Worm (Caenorhabditis elegans) whole organism, young adult: ENCODE measurements around the gene F40E10.5.

ENCODE experiments used
- B0035.1 ChIP-seq: sonication (generic microtip); optimal IDR thresholded peaks from 2 replicates; lab custom pipeline; 2016; ENCODE audit warnings: missing genetic modification characterization, mild to moderate bottlenecking, missing compliant biosample characterization, missing genotype, missing genetic modification reagents
- B0261.1 ChIP-seq: sonication (generic microtip); optimal IDR thresholded peaks from 2 replicates; lab custom pipeline; 2016; ENCODE audit warnings: mild to moderate bottlenecking, missing genetic modification characterization, moderate library complexity, missing compliant biosample characterization
- B0336.3 ChIP-seq: fragments of 200-800 bp; sonication (Bioruptor generic); IDR thresholded peaks from 2 replicates; pipeline ENCODE4 v1.3.6; 2022; ENCODE audit warnings: missing genetic modification characterization, missing compliant biosample characterization
- D2030.7 ChIP-seq: fragments of 200-800 bp; sonication (Bioruptor generic); IDR thresholded peaks from 2 replicates; pipeline ENCODE4 v1.3.6; 2022; ENCODE audit warnings: missing genetic modification reagents, missing genetic modification characterization, missing compliant biosample characterization
- F10E7.11 ChIP-seq: sonication (generic microtip); optimal IDR thresholded peaks from 2 replicates; lab custom pipeline; 2017; ENCODE audit warnings: mild to moderate bottlenecking, missing genetic modification characterization, moderate library complexity, missing compliant biosample characterization
- F33H1.4 ChIP-seq: fragments of 200-800 bp; sonication (Bioruptor generic); IDR thresholded peaks from 2 replicates; pipeline ENCODE4 v1.3.6; 2022; ENCODE audit warnings: missing genetic modification reagents, missing genetic modification characterization, missing compliant biosample characterization
- F57C9.4 ChIP-seq: sonication (generic microtip); optimal IDR thresholded peaks from 2 replicates; lab custom pipeline; 2017; ENCODE audit warnings: mild to moderate bottlenecking, missing genetic modification characterization, missing compliant biosample characterization
- Y56A3A.18 ChIP-seq: fragments of 200-800 bp; sonication (Bioruptor generic); IDR thresholded peaks from 2 replicates; pipeline ENCODE4 v1.3.6; 2022; ENCODE audit warnings: missing genetic modification reagents, missing genetic modification characterization, missing compliant biosample characterization
- Y67H2A.10 ChIP-seq: fragments of 200-800 bp; sonication (Bioruptor generic); conservative IDR thresholded peaks from 2 replicates; pipeline ENCODE4 v1.3.6; 2022; ENCODE audit warnings: missing genetic modification reagents, missing genetic modification characterization, missing compliant biosample characterization
- aptf-2 ChIP-seq: fragments of 200-800 bp; sonication (Bioruptor generic); conservative IDR thresholded peaks from 2 replicates; pipeline ENCODE4 v1.3.6; 2022; ENCODE audit warnings: missing genetic modification reagents, missing genetic modification characterization, missing compliant biosample characterization
- atf-7 ChIP-seq: sonication (generic microtip); optimal IDR thresholded peaks from 2 replicates; lab custom pipeline; 2017; ENCODE audit warnings: mild to moderate bottlenecking, missing genetic modification characterization, missing compliant biosample characterization
- athp-1 ChIP-seq: sonication (generic microtip); optimal IDR thresholded peaks from 2 replicates; lab custom pipeline; 2017; ENCODE audit warnings: mild to moderate bottlenecking, missing genetic modification characterization, missing compliant biosample characterization
- attf-6 ChIP-seq: fragments of 200-800 bp; sonication (Bioruptor generic); IDR thresholded peaks from 2 replicates; pipeline ENCODE4 v1.3.6; 2022; ENCODE audit warnings: missing genetic modification reagents, missing genetic modification characterization, missing compliant biosample characterization
- bed-2 ChIP-seq: fragments of 200-800 bp; sonication (Bioruptor generic); IDR thresholded peaks from 2 replicates; pipeline ENCODE4 v1.3.6; 2022; ENCODE audit warnings: missing genetic modification reagents, missing genetic modification characterization, missing compliant biosample characterization
- ccch-3 ChIP-seq: fragments of 200-800 bp; sonication (Bioruptor generic); optimal IDR thresholded peaks from 2 replicates; lab custom pipeline; 2018; ENCODE audit warnings: mild to moderate bottlenecking, missing genetic modification characterization, missing compliant biosample characterization
- ceh-40 ChIP-seq: fragments of 200-800 bp; sonication (Bioruptor generic); IDR thresholded peaks from 2 replicates; pipeline ENCODE4 v1.3.6; 2022; ENCODE audit warnings: missing genetic modification characterization, missing compliant biosample characterization
- ceh-91 ChIP-seq: fragments of 200-800 bp; sonication (Bioruptor generic); IDR thresholded peaks from 2 replicates; pipeline ENCODE4 v1.3.6; 2022; ENCODE audit warnings: missing genetic modification reagents, missing genetic modification characterization, missing compliant biosample characterization
- chd-7 ChIP-seq: sonication (generic microtip); optimal IDR thresholded peaks from 2 replicates; lab custom pipeline; 2016; ENCODE audit warnings: mild to moderate bottlenecking, missing genetic modification characterization, moderate library complexity, missing compliant biosample characterization
- dpff-1 ChIP-seq: sonication (generic microtip); optimal IDR thresholded peaks from 2 replicates; lab custom pipeline; 2017; ENCODE audit warnings: mild to moderate bottlenecking, missing genetic modification characterization, missing compliant biosample characterization
- efl-1 ChIP-seq: fragments of 150-350 bp; optimal IDR thresholded peaks from 2 replicates; lab custom pipeline; 2014; ENCODE audit warnings: missing biosample characterization, missing genetic modification reagents, missing genetic modification characterization
- egl-44 ChIP-seq: fragments of 200-800 bp; sonication (Bioruptor generic); IDR thresholded peaks from 2 replicates; pipeline ENCODE4 v1.3.6; 2022; ENCODE audit warnings: missing genetic modification reagents, missing genetic modification characterization, missing compliant biosample characterization
- egrh-3 ChIP-seq: fragments of 200-800 bp; sonication (Bioruptor generic); IDR thresholded peaks from 2 replicates; pipeline ENCODE4 v1.3.6; 2022; ENCODE audit warnings: missing genetic modification reagents, missing genetic modification characterization, missing compliant biosample characterization
- hlh-12 ChIP-seq: sonication (generic microtip); optimal IDR thresholded peaks from 2 replicates; lab custom pipeline; 2016; ENCODE audit warnings: missing genetic modification characterization, missing compliant biosample characterization
- hlh-26 ChIP-seq: fragments of 200-800 bp; sonication (Bioruptor generic); conservative IDR thresholded peaks from 2 replicates; pipeline ENCODE4 v1.3.6; 2022; ENCODE audit warnings: missing genetic modification reagents, missing genetic modification characterization, missing compliant biosample characterization
- hsf-1 ChIP-seq: fragments of 200-800 bp; sonication (Bioruptor generic); IDR thresholded peaks from 2 replicates; pipeline ENCODE4 v1.3.6; 2022; ENCODE audit warnings: missing genetic modification reagents, missing genetic modification characterization, missing compliant biosample characterization
- lag-1 ChIP-seq: fragments of 200-800 bp; sonication (Bioruptor generic); IDR thresholded peaks from 2 replicates; pipeline ENCODE4 v1.3.6; 2022; ENCODE audit warnings: missing genetic modification reagents, missing genetic modification characterization, missing compliant biosample characterization
- madf-6 ChIP-seq: fragments of 200-800 bp; sonication (Bioruptor generic); IDR thresholded peaks from 2 replicates; pipeline ENCODE4 v1.3.6; 2022; ENCODE audit warnings: missing genetic modification reagents, missing genetic modification characterization, missing compliant biosample characterization
- madf-8 ChIP-seq: fragments of 200-800 bp; sonication (Bioruptor generic); conservative IDR thresholded peaks from 2 replicates; pipeline ENCODE4 v1.3.6; 2022; ENCODE audit warnings: missing genetic modification reagents, missing genetic modification characterization, missing compliant biosample characterization
- mcd-1 ChIP-seq: fragments of 200-800 bp; sonication (Bioruptor generic); IDR thresholded peaks from 2 replicates; pipeline ENCODE4 v1.3.6; 2022; ENCODE audit warnings: missing genetic modification reagents, missing genetic modification characterization, missing compliant biosample characterization
- nfya-1 ChIP-seq: sonication (generic microtip); optimal IDR thresholded peaks from 2 replicates; lab custom pipeline; 2017; ENCODE audit warnings: antibody characterized with exemption, missing compliant biosample characterization, missing genetic modification characterization, borderline replicate concordance; ENCODE audit not compliant: insufficient read depth
- nhr-179 ChIP-seq: sonication (generic microtip); optimal IDR thresholded peaks from 2 replicates; lab custom pipeline; 2016; ENCODE audit warnings: mild to moderate bottlenecking, missing genetic modification characterization, missing compliant biosample characterization
- snpc-1.1 ChIP-seq: sonication (generic microtip); optimal IDR thresholded peaks from 2 replicates; lab custom pipeline; 2017; ENCODE audit warnings: missing genetic modification characterization, mild to moderate bottlenecking, missing compliant biosample characterization, antibody characterized with exemption, moderate library complexity, missing genotype, missing genetic modification reagents; ENCODE audit not compliant: insufficient read depth
- snpc-3.4 ChIP-seq: sonication (generic microtip); optimal IDR thresholded peaks from 2 replicates; lab custom pipeline; 2017; ENCODE audit warnings: missing genetic modification characterization, mild to moderate bottlenecking, missing compliant biosample characterization, antibody characterized with exemption, moderate library complexity, missing genotype, missing genetic modification reagents
- somi-1 ChIP-seq: fragments of 200-800 bp; sonication (Bioruptor generic); optimal IDR thresholded peaks from 2 replicates; lab custom pipeline; 2018; ENCODE audit warnings: mild to moderate bottlenecking, missing genetic modification characterization, missing compliant biosample characterization
- tbx-9 ChIP-seq: sonication (generic microtip); optimal IDR thresholded peaks from 2 replicates; lab custom pipeline; 2016; ENCODE audit warnings: borderline replicate concordance, missing genetic modification characterization, inconsistent platforms, missing compliant biosample characterization
- ztf-18 ChIP-seq: sonication (generic microtip); optimal IDR thresholded peaks from 2 replicates; lab custom pipeline; 2016; ENCODE audit warnings: missing genotype, mild to moderate bottlenecking, missing genetic modification characterization, missing compliant biosample characterization
- ztf-26 ChIP-seq: sonication (generic microtip); optimal IDR thresholded peaks from 2 replicates; lab custom pipeline; 2017; ENCODE audit warnings: missing genetic modification characterization, missing compliant biosample characterization
- ztf-3 ChIP-seq: fragments of 200-800 bp; sonication (Bioruptor generic); optimal IDR thresholded peaks from 2 replicates; lab custom pipeline; 2018; ENCODE audit warnings: mild to moderate bottlenecking, missing genetic modification characterization, missing compliant biosample characterization
- ztf-6 ChIP-seq: fragments of 200-800 bp; sonication (Bioruptor generic); IDR thresholded peaks from 2 replicates; pipeline ENCODE4 v1.3.6; 2022; ENCODE audit warnings: missing genetic modification reagents, missing genetic modification characterization, missing compliant biosample characterization

Gene F40E10.5

DNA sequence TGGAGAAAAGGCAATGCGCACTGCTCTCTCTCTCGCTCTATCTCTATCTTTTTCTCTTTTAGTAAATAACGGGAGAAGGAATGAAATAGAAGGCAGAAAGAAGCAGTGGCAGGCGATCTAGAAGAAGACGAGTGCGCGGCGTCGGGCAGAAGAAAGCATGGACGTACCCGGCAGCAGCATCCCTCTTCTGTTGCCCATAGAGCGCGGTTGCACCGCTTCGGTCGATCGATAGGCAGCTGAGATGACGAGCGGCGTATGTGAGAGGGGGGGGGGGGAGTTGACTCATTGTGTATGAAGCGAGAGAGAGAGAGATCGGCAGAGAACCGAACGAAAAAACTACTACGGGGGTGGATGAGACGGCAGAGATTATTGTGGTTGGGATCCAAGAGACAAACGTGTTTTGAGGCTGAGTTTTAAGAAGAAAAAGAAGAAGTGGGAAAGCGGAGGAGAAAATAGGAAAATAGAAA lies 6.6 kb downstream of the F40E10.5 start (continued):
- 0 out of 2 replicates have a peak, but pooled peaks have one; percentile 22 for TF ChIP-seq madf-6 (GFP tag; lab: Robert Waterston, UW)
- TF ChIP-seq madf-8 (GFP tag; lab: Robert Waterston, UW), result no peak
- TF ChIP-seq F33H1.4, result no peak
- peak; percentile 85 for TF ChIP-seq atf-7
- peak; percentile 98 for TF ChIP-seq mcd-1 (GFP tag; lab: Robert Waterston, UW)
- no peak for TF ChIP-seq dpff-1 (tag; lab: Kevin White, UChicago)
- TF ChIP-seq tbx-9 (tag; lab: Kevin White, UChicago), result no peak
- no peak for TF ChIP-seq snpc-1.1 (tag; lab: Kevin White, UChicago)
- TF ChIP-seq somi-1 (GFP tag; lab: Kevin White, UChicago), result peak; percentile 89
- TF ChIP-seq Y56A3A.18 (GFP tag; lab: Robert Waterston, UW), result no peak
- TF ChIP-seq ztf-3 (GFP tag; lab: Kevin White, UChicago), result no peak
- TF ChIP-seq chd-7 (tag; lab: Kevin White, UChicago), result peak; percentile 83
- peak; percentile 89 for TF ChIP-seq B0336.3 (GFP tag; lab: Robert Waterston, UW)
- TF ChIP-seq ceh-91 (GFP tag; lab: Robert Waterston, UW), result no peak
- TF ChIP-seq nhr-179 (tag; lab: Kevin White, UChicago), result no peak
- no peak for TF ChIP-seq F10E7.11 (tag; lab: Kevin White, UChicago)
- TF ChIP-seq nfya-1 (tag; lab: Kevin White, UChicago), result no peak
- no peak for TF ChIP-seq efl-1 (GFP tag; lab: Kevin White, UChicago)
- no peak for TF ChIP-seq ceh-40 (GFP tag; lab: Robert Waterston, UW)
- TF ChIP-seq egrh-3 (GFP tag; lab: Robert Waterston, UW), result peak; percentile 98
- no peak for TF ChIP-seq bed-2
- no peak for TF ChIP-seq ccch-3 (GFP tag; lab: Kevin White, UChicago)
- no peak for TF ChIP-seq aptf-2 (GFP tag; lab: Robert Waterston, UW)
- no peak for TF ChIP-seq hlh-12
- TF ChIP-seq B0035.1 (tag; lab: Kevin White, UChicago), result peak; percentile 40
- no peak for TF ChIP-seq F57C9.4
- no peak for TF ChIP-seq hsf-1 (GFP tag; lab: Robert Waterston, UW)
- peak; percentile 85 for TF ChIP-seq athp-1 (tag; lab: Kevin White, UChicago)
- TF ChIP-seq hlh-26 (GFP tag; lab: Robert Waterston, UW), result no peak
- TF ChIP-seq B0261.1 (tag; lab: Kevin White, UChicago), result no peak

DNA sequence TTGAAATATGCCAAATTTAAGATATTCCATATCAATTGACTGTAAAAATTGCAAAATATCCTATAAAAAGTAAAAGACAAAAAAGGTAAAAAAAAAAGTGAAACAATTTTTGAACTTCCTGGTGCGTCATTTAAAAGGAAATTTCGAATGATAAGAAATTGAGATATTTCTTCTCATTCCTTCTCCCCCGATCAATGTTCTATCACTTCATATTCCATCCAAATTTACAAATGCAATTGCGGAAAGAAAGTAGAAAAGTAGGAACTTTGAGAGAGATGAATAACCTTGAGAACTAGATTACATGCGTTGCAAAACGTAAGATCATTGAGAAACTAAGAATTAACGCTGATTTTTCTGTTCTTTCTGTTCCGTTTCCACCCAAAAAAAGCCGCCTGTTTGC lies 8.0 kb downstream of the F40E10.5 start:
- TF ChIP-seq lag-1 (GFP tag; lab: Robert Waterston, UW), result no peak
- no peak for TF ChIP-seq Y67H2A.10 (GFP tag; lab: Robert Waterston, UW)
- no peak for TF ChIP-seq egl-44 (GFP tag; lab: Robert Waterston, UW)
- TF ChIP-seq D2030.7 (GFP tag; lab: Robert Waterston, UW), result no peak
- TF ChIP-seq ztf-26 (tag; lab: Kevin White, UChicago), result no peak
- TF ChIP-seq ccch-3 (GFP tag; lab: Kevin White, UChicago), result no peak
- TF ChIP-seq ztf-18 (tag; lab: Kevin White, UChicago), result no peak
- TF ChIP-seq attf-6 (GFP tag; lab: Robert Waterston, UW), result no peak
- TF ChIP-seq snpc-3.4, result no peak
- no peak for TF ChIP-seq ztf-6 (GFP tag; lab: Robert Waterston, UW)
- TF ChIP-seq, all 124 proteins: peak for 0
